Fruit fly (Drosophila melanogaster) whole organism, embryonic: ENCODE measurements around the gene RpS20.

Experiments
- BEAF-32 ChIP-seq: fragments of 200-800 bp; sonication (Bioruptor generic); optimal IDR thresholded peaks from 3 replicates; lab custom pipeline; 2017; ENCODE audit warnings: missing biosample characterization, missing genetic modification characterization, mild to moderate bottlenecking, moderate library complexity, missing genetic modification reagents
- CG10274 ChIP-seq: fragments of 200-800 bp; sonication (Bioruptor generic); optimal IDR thresholded peaks from 3 replicates; lab custom pipeline; 2017; ENCODE audit warnings: missing biosample characterization, mild to moderate bottlenecking, missing genetic modification characterization
- CG10959 ChIP-seq: fragments of 200-800 bp; sonication (Bioruptor generic); IDR thresholded peaks from 2 replicates; pipeline ENCODE4 v1.3.6; 2022; ENCODE audit warnings: missing biosample characterization, missing genetic modification characterization
- CG11504 ChIP-seq: fragments of 200-800 bp; sonication (Bioruptor generic); optimal IDR thresholded peaks from 3 replicates; lab custom pipeline; 2019; ENCODE audit warnings: missing biosample characterization, mild to moderate bottlenecking, missing genetic modification characterization, moderate library complexity
- CG12104 ChIP-seq: fragments of 200-800 bp; sonication (Bioruptor generic); optimal IDR thresholded peaks from 3 replicates; lab custom pipeline; 2016; ENCODE audit warnings: missing biosample characterization, missing genetic modification characterization
- CG13123 ChIP-seq: fragments of 200-800 bp; sonication (Bioruptor generic); optimal IDR thresholded peaks from 2 replicates; lab custom pipeline; 2016; ENCODE audit warnings: missing biosample characterization, missing genetic modification characterization
- CG14860 ChIP-seq: fragments of 200-800 bp; sonication (Bioruptor generic); IDR thresholded peaks from 3 replicates; pipeline ENCODE4 v1.3.6; 2022; ENCODE audit warnings: missing biosample characterization, missing genetic modification characterization; ENCODE audit not compliant: partially characterized antibody
- CG18262 ChIP-seq: fragments of 200-800 bp; optimal IDR thresholded peaks from 3 replicates; lab custom pipeline; 2019; ENCODE audit warnings: missing biosample characterization, mild to moderate bottlenecking, missing genetic modification characterization, moderate library complexity
- CG18476 ChIP-seq: fragments of 200-800 bp; sonication (Bioruptor generic); optimal IDR thresholded peaks from 2 replicates; lab custom pipeline; 2016; ENCODE audit warnings: missing biosample characterization, mild to moderate bottlenecking, missing genetic modification characterization
- CG2120 ChIP-seq: fragments of 200-800 bp; sonication (Bioruptor generic); optimal IDR thresholded peaks from 3 replicates; lab custom pipeline; 2016; ENCODE audit warnings: missing biosample characterization, missing genetic modification characterization
- CG2889 ChIP-seq: fragments of 200-800 bp; sonication (Bioruptor generic); IDR thresholded peaks from 3 replicates; pipeline ENCODE4 v1.3.6; 2022; ENCODE audit warnings: missing biosample characterization, missing genetic modification characterization
- CG31441 ChIP-seq: fragments of 200-800 bp; sonication (Bioruptor generic); IDR thresholded peaks from 2 replicates; pipeline ENCODE4 v1.3.6; 2022; ENCODE audit warnings: missing biosample characterization, missing genetic modification characterization
- CG32767 ChIP-seq: fragments of 200-800 bp; sonication (Bioruptor generic); IDR thresholded peaks from 2 replicates; pipeline ENCODE4 v1.3.6; 2022; ENCODE audit warnings: missing biosample characterization, missing genetic modification characterization
- CG5953 ChIP-seq: fragments of 200-800 bp; sonication (Bioruptor generic); IDR thresholded peaks from 2 replicates; pipeline ENCODE4 v1.3.6; 2022; ENCODE audit warnings: missing biosample characterization, missing genetic modification characterization
- CG6272 ChIP-seq: fragments of 200-800 bp; sonication (Bioruptor generic); IDR thresholded peaks from 2 replicates; pipeline ENCODE4 v1.3.6; 2022; ENCODE audit warnings: missing biosample characterization, missing genetic modification characterization
- CG7786 ChIP-seq: fragments of 200-800 bp; sonication (Bioruptor generic); optimal IDR thresholded peaks from 2 replicates; lab custom pipeline; 2016; ENCODE audit warnings: missing biosample characterization, missing genetic modification characterization
- CG7963 ChIP-seq: fragments of 200-800 bp; sonication (Bioruptor generic); IDR thresholded peaks from 3 replicates; pipeline ENCODE4 v1.3.6; 2022; ENCODE audit warnings: missing biosample characterization, missing genetic modification characterization; ENCODE audit not compliant: partially characterized antibody
- CG8765 ChIP-seq: fragments of 200-800 bp; sonication (Bioruptor generic); IDR thresholded peaks from 2 replicates; pipeline ENCODE4 v1.3.6; 2022; ENCODE audit warnings: missing biosample characterization, missing genetic modification characterization
- CG9437 ChIP-seq: fragments of 200-800 bp; sonication (Bioruptor generic); optimal IDR thresholded peaks from 2 replicates; lab custom pipeline; 2018; ENCODE audit warnings: missing biosample characterization, mild to moderate bottlenecking, missing genetic modification characterization
- CTCF ChIP-seq: fragments of 200-800 bp; sonication (Bioruptor generic); optimal IDR thresholded peaks from 2 replicates; lab custom pipeline; 2017; ENCODE audit warnings: missing biosample characterization, mild to moderate bottlenecking, missing genetic modification characterization, moderate library complexity
- D ChIP-seq, 2 experiments: fragments of 200-800 bp in 1 of 2; fragments of >200 bp in 1 of 2; sonication (Bioruptor generic) in 1 of 2; optimal IDR thresholded peaks; 2 replicates in 1 of 2; 3 replicates in 1 of 2; lab custom pipeline; 2017; ENCODE audit warnings: mild to moderate bottlenecking in 1 of 2, missing biosample characterization in 1 of 2, missing genetic modification characterization in 1 of 2, missing genetic modification reagents in 1 of 2
- Dad ChIP-seq: fragments of 200-800 bp; sonication (Bioruptor generic); optimal IDR thresholded peaks from 3 replicates; lab custom pipeline; 2016; ENCODE audit warnings: missing biosample characterization, missing genetic modification characterization
- Fer3 ChIP-seq: fragments of 200-800 bp; sonication (Bioruptor generic); optimal IDR thresholded peaks from 2 replicates; lab custom pipeline; 2018; ENCODE audit warnings: missing biosample characterization, mild to moderate bottlenecking, missing genetic modification characterization, moderate library complexity
- MESR4 ChIP-seq: fragments of 200-800 bp; sonication (Bioruptor generic); optimal IDR thresholded peaks from 2 replicates; lab custom pipeline; 2018; ENCODE audit warnings: missing biosample characterization, mild to moderate bottlenecking, missing genetic modification characterization, moderate library complexity
- Mes4 ChIP-seq: fragments of 200-800 bp; sonication (Bioruptor generic); optimal IDR thresholded peaks from 2 replicates; lab custom pipeline; 2016; ENCODE audit warnings: missing biosample characterization, missing genetic modification characterization
- NC2β ChIP-seq: fragments of 200-800 bp; sonication (Bioruptor generic); optimal IDR thresholded peaks from 2 replicates; lab custom pipeline; 2016; ENCODE audit warnings: missing biosample characterization, missing genetic modification characterization
- Oli ChIP-seq: fragments of 200-800 bp; sonication (Bioruptor generic); optimal IDR thresholded peaks from 2 replicates; lab custom pipeline; 2018; ENCODE audit warnings: missing biosample characterization, mild to moderate bottlenecking, missing genetic modification characterization, moderate library complexity
- Sry-β ChIP-seq: fragments of 200-800 bp; sonication (Bioruptor generic); optimal IDR thresholded peaks from 2 replicates; lab custom pipeline; 2018; ENCODE audit warnings: missing biosample characterization, mild to moderate bottlenecking, missing genetic modification characterization, moderate library complexity
- Sry-δ ChIP-seq: fragments of 200-800 bp; sonication (Bioruptor generic); optimal IDR thresholded peaks from 2 replicates; lab custom pipeline; 2016; ENCODE audit warnings: missing biosample characterization, missing genetic modification characterization
- Taf1 ChIP-seq: fragments of 200-800 bp; sonication (Bioruptor generic); IDR thresholded peaks from 2 replicates; pipeline ENCODE4 v1.3.6; 2022; ENCODE audit warnings: missing biosample characterization, missing genetic modification characterization
- Trl ChIP-seq, 3 experiments: fragments of >200 bp in 2 of 3; fragments of 200-800 bp in 1 of 3; sonication (Bioruptor generic) in 1 of 3; optimal IDR thresholded peaks; 2 replicates in 1 of 3; 3 replicates in 2 of 3; lab custom pipeline; 2016 to 2017; ENCODE audit warnings: missing biosample characterization in 1 of 3, missing genetic modification characterization in 1 of 3
- Usf ChIP-seq: fragments of 200-800 bp; sonication (Bioruptor generic); optimal IDR thresholded peaks from 2 replicates; lab custom pipeline; 2017; ENCODE audit warnings: missing genotype, missing biosample characterization, missing genetic modification characterization
- Vsx1 ChIP-seq: fragments of 200-800 bp; sonication (Bioruptor generic); optimal IDR thresholded peaks from 2 replicates; lab custom pipeline; 2017; ENCODE audit warnings: missing biosample characterization, mild to moderate bottlenecking, missing genetic modification characterization, missing genetic modification reagents
- Xbp1 ChIP-seq: fragments of 200-800 bp; sonication (Bioruptor generic); optimal IDR thresholded peaks from 3 replicates; lab custom pipeline; 2016; ENCODE audit warnings: missing biosample characterization, mild to moderate bottlenecking, missing genetic modification characterization
- bab2 ChIP-seq: fragments of 200-800 bp; sonication (Bioruptor generic); optimal IDR thresholded peaks from 2 replicates; lab custom pipeline; 2016; ENCODE audit warnings: missing biosample characterization, missing genetic modification characterization
- disco-r ChIP-seq: fragments of 200-800 bp; sonication (Bioruptor generic); optimal IDR thresholded peaks from 2 replicates; lab custom pipeline; 2016; ENCODE audit warnings: missing biosample characterization, missing genetic modification characterization
- dm ChIP-seq: fragments of 200-800 bp; sonication (Bioruptor generic); optimal IDR thresholded peaks from 3 replicates; lab custom pipeline; 2016; ENCODE audit warnings: missing biosample characterization, missing genetic modification characterization
- dysf ChIP-seq: fragments of 200-800 bp; sonication (Bioruptor generic); IDR thresholded peaks from 3 replicates; pipeline ENCODE4 v1.3.6; 2022; ENCODE audit warnings: missing biosample characterization, missing genetic modification characterization
- gce ChIP-seq: fragments of 200-800 bp; sonication (Bioruptor generic); IDR thresholded peaks from 3 replicates; pipeline ENCODE4 v1.3.6; 2022; ENCODE audit warnings: missing biosample characterization, missing genetic modification characterization
- gro ChIP-seq: fragments of 200-800 bp; sonication (Bioruptor generic); optimal IDR thresholded peaks from 2 replicates; lab custom pipeline; 2016; ENCODE audit warnings: missing biosample characterization, missing genetic modification characterization
- hb ChIP-seq: fragments of 200-800 bp; sonication (Bioruptor generic); IDR thresholded peaks from 3 replicates; pipeline ENCODE4 v1.3.6; 2022; ENCODE audit warnings: missing biosample characterization, missing genetic modification characterization; ENCODE audit not compliant: partially characterized antibody
- hth ChIP-seq: fragments of >200 bp; optimal IDR thresholded peaks from 2 replicates; lab custom pipeline; 2017; ENCODE audit warnings: inconsistent platforms
- lilli ChIP-seq: fragments of 200-800 bp; sonication (Bioruptor generic); optimal IDR thresholded peaks from 3 replicates; lab custom pipeline; 2016; ENCODE audit warnings: missing biosample characterization, missing genetic modification characterization
- mld ChIP-seq: fragments of 200-800 bp; sonication (Bioruptor generic); IDR thresholded peaks from 3 replicates; pipeline ENCODE4 v1.3.6; 2022; ENCODE audit warnings: missing biosample characterization, missing genetic modification characterization; ENCODE audit not compliant: partially characterized antibody
- odd ChIP-seq: fragments of 200-800 bp; sonication (Bioruptor generic); optimal IDR thresholded peaks from 2 replicates; lab custom pipeline; 2017; ENCODE audit warnings: missing biosample characterization, mild to moderate bottlenecking, missing genetic modification characterization
- org-1 ChIP-seq: fragments of 200-800 bp; sonication (Bioruptor generic); optimal IDR thresholded peaks from 2 replicates; lab custom pipeline; 2017; ENCODE audit warnings: missing biosample characterization, missing genetic modification characterization
- ranshi ChIP-seq: fragments of 200-800 bp; sonication (Bioruptor generic); IDR thresholded peaks from 2 replicates; pipeline ENCODE4 v1.3.6; 2022; ENCODE audit warnings: missing biosample characterization, missing genetic modification characterization
- scrt ChIP-seq: fragments of 200-800 bp; sonication (Bioruptor generic); optimal IDR thresholded peaks from 2 replicates; lab custom pipeline; 2018; ENCODE audit warnings: missing biosample characterization, mild to moderate bottlenecking, missing genetic modification characterization, moderate library complexity
- sima ChIP-seq: fragments of 200-800 bp; sonication (Bioruptor generic); optimal IDR thresholded peaks from 2 replicates; lab custom pipeline; 2016; ENCODE audit warnings: missing biosample characterization, missing genetic modification characterization
- wek ChIP-seq: fragments of 200-800 bp; sonication (Bioruptor generic); optimal IDR thresholded peaks from 3 replicates; lab custom pipeline; 2018; ENCODE audit warnings: missing biosample characterization, mild to moderate bottlenecking, missing genetic modification characterization, moderate library complexity

The RpS20 gene

dm6 chr3R:20821815-20822375, at the start of gene RpS20, which contains the start of gene CG17271 (continued):
- TF ChIP-seq gro: peak; percentile 93
- TF ChIP-seq Oli (tag; lab: Kevin White, UChicago): peak; percentile 74
- no peak for TF ChIP-seq D (optimal IDR thresholded peaks at IDR 0.05; lab: Kevin White, UChicago)
- TF ChIP-seq D (GFP tag; optimal IDR thresholded peaks at IDR 0.05; lab: Kevin White, UChicago): peak; percentile 72
- TF ChIP-seq CTCF: peak; percentile 38
- no peak for TF ChIP-seq hb (GFP tag; lab: Robert Waterston, UW)
- peak; percentile 86 for TF ChIP-seq org-1 (GFP tag; lab: Kevin White, UChicago)
- peak; percentile 92 for TF ChIP-seq MESR4 (GFP tag; lab: Kevin White, UChicago)
- TF ChIP-seq CG14860: no peak
- TF ChIP-seq scrt (GFP tag; lab: Kevin White, UChicago): peak; percentile 69
- TF ChIP-seq Trl (optimal IDR thresholded peaks at IDR 0.05; lab: Kevin White, UChicago): no peak
- TF ChIP-seq Trl (GFP tag; optimal IDR thresholded peaks at IDR 0.05; lab: Kevin White, UChicago): peak; percentile 97
- no peak for TF ChIP-seq hth
- peak; percentile 81 for TF ChIP-seq CG8765 (GFP tag; lab: Robert Waterston, UW)
- TF ChIP-seq CG12104: peak; percentile 86
- peak; percentile 100 for TF ChIP-seq wek (GFP tag; lab: Kevin White, UChicago)
- TF ChIP-seq CG18262 (tag; lab: Kevin White, UChicago): peak; percentile 79
- TF ChIP-seq CG10959 (GFP tag; lab: Robert Waterston, UW): peak; percentile 67
- TF ChIP-seq CG11504 (tag; lab: Kevin White, UChicago): peak; percentile 87
- TF ChIP-seq Sry-δ: peak; percentile 78
- peak; percentile 89 for TF ChIP-seq dysf (GFP tag; lab: Robert Waterston, UW)
- no peak for TF ChIP-seq CG7963
- TF ChIP-seq bab2 (GFP tag; lab: Kevin White, UChicago): peak; percentile 94
- peak; percentile 86 for TF ChIP-seq CG2889
- peak; percentile 60 for TF ChIP-seq BEAF-32 (GFP tag; lab: Kevin White, UChicago)
- peak; percentile 90 for TF ChIP-seq CG6272 (GFP tag; lab: Robert Waterston, UW)
- peak; percentile 97 for TF ChIP-seq CG2120 (GFP tag; lab: Kevin White, UChicago)
- peak; percentile 83 for TF ChIP-seq sima (GFP tag; lab: Kevin White, UChicago)
- TF ChIP-seq CG13123 (GFP tag; lab: Kevin White, UChicago): peak; percentile 83
- peak; percentile 96 for TF ChIP-seq Xbp1 (GFP tag; lab: Kevin White, UChicago)
- TF ChIP-seq Usf (GFP tag; lab: Kevin White, UChicago): peak; percentile 71
- peak; percentile 67 for TF ChIP-seq odd (GFP tag; lab: Kevin White, UChicago)
- peak; percentile 95 for TF ChIP-seq Dad
- TF ChIP-seq NC2β (GFP tag; lab: Kevin White, UChicago): peak; percentile 96
- TF ChIP-seq gce: peak; percentile 82; the same call in 2 of the 3 replicates
- peak; percentile 13; the same call in 1 of the 2 replicates for TF ChIP-seq CG5953 (GFP tag; lab: Robert Waterston, UW)
- TF ChIP-seq mld (GFP tag; lab: Robert Waterston, UW): no peak
- peak; percentile 87 for TF ChIP-seq CG31441 (GFP tag; lab: Robert Waterston, UW)
- peak; percentile 77 for TF ChIP-seq Sry-β (GFP tag; lab: Kevin White, UChicago)
- TF ChIP-seq Taf1 (GFP tag; lab: Robert Waterston, UW): peak; percentile 72
- TF ChIP-seq CG7786 (GFP tag; lab: Kevin White, UChicago): peak; percentile 96
- TF ChIP-seq Vsx1 (GFP tag; lab: Kevin White, UChicago): peak; percentile 30
- peak; percentile 69 for TF ChIP-seq CG9437 (GFP tag; lab: Kevin White, UChicago)
- TF ChIP-seq ranshi (GFP tag; lab: Robert Waterston, UW): peak; percentile 86
- TF ChIP-seq Mes4 (GFP tag; lab: Kevin White, UChicago): peak; percentile 94
- peak; percentile 65 for TF ChIP-seq CG10274 (GFP tag; lab: Kevin White, UChicago)
- peak; percentile 90 for TF ChIP-seq disco-r (GFP tag; lab: Kevin White, UChicago)
- peak; percentile 83 for TF ChIP-seq CG32767 (GFP tag; lab: Robert Waterston, UW)
- TF ChIP-seq lilli (GFP tag; lab: Kevin White, UChicago): peak; percentile 97
- peak; percentile 86 for TF ChIP-seq CG18476 (GFP tag; lab: Kevin White, UChicago)
- TF ChIP-seq dm (GFP tag; lab: Kevin White, UChicago): peak; percentile 93
- TF ChIP-seq Fer3 (tag; lab: Kevin White, UChicago): peak; percentile 86
